Worm (Caenorhabditis elegans): ENCODE results near the gene nhr-71.

DNA sequence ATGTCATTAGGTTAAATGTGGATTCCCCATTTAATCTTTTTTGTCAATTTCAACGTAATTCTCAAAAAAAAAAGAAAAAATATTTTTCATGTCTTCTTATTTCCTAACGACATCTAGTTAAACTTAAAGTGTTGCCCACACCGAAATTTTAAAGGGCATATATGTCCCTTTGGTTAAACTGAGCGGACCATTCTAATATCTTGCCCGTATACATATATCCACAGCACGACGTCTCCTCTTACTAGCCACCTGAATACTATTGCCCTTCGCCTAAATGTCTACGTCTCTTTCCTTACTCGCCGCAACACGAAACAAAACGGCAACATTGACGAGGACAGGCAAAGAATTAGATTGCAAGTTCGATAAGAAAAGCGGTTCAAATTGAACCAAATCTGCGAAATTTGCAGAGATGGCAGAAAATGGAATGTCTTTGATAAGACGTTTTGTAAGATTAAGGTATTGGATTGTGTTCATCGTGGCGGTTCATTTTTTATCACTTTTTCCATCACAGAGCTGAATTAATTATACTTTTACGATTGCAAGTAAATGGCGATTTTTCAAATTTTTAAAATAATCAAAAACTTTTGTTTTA lies 46.4 kb upstream of the nhr-71 start:
- peak; percentile 100 for TF ChIP-seq jun-1 (tag; optimal IDR thresholded peaks at IDR 0.05)
- TF ChIP-seq ztf-11 (tag; optimal IDR thresholded peaks at IDR 0.05): peak; percentile 98
- peak; percentile 95 to 97 for TF ChIP-seq lsy-2 (tag; optimal IDR thresholded peaks at IDR 0.05)
- TF ChIP-seq nhr-237 (tag; optimal IDR thresholded peaks at IDR 0.05): peak; percentile 95
- peak; percentile 98 for TF ChIP-seq egl-43 (GFP tag; IDR thresholded peaks at IDR 0.05)
- peak; percentile 72 for TF ChIP-seq sdz-12 (GFP tag; optimal IDR thresholded peaks at IDR 0.05)
- no peak for TF ChIP-seq daf-12 (tag; optimal IDR thresholded peaks at IDR 0.05)
- TF ChIP-seq lin-13 (GFP tag; optimal IDR thresholded peaks at IDR 0.05): peak; percentile 97
- TF ChIP-seq skn-1 (tag; optimal IDR thresholded peaks at IDR 0.05): peak; percentile 85
- TF ChIP-seq snpc-4 (tag; optimal IDR thresholded peaks at IDR 0.05): peak; percentile 0
- TF ChIP-seq duxl-1 (tag; optimal IDR thresholded peaks at IDR 0.05; ENCODE audit: poor library complexity): peak; percentile 99
- TF ChIP-seq F10B5.3 (tag; optimal IDR thresholded peaks at IDR 0.05): peak; percentile 97

Data from whole organism, L4 larva.